Fruit fly (Drosophila melanogaster) Kc167 (cell line): Measurements from ENCODE around the gene Als2.

ENCODE experiments used
- Myc ChIP-seq: fragments of >200 bp; optimal IDR thresholded peaks from 2 replicates; lab custom pipeline; 2017; ENCODE audit warnings: missing external identifiers
- Sin3A ChIP-seq: fragments of >200 bp; optimal IDR thresholded peaks from 2 replicates; lab custom pipeline; 2018; ENCODE audit warnings: missing external identifiers
- h ChIP-seq: fragments of >200 bp; optimal IDR thresholded peaks from 3 replicates; lab custom pipeline; 2018; ENCODE audit warnings: missing external identifiers
- insv ChIP-seq: fragments of >200 bp; optimal IDR thresholded peaks from 3 replicates; lab custom pipeline; 2018; ENCODE audit warnings: missing external identifiers
- psq ChIP-seq: fragments of >200 bp; optimal IDR thresholded peaks from 2 replicates; lab custom pipeline; 2017; ENCODE audit warnings: missing external identifiers
- ttk ChIP-seq: sonication (Bioruptor generic); optimal IDR thresholded peaks from 2 replicates; lab custom pipeline; 2017; ENCODE audit warnings: missing external identifiers

Als2 gene

dm6 chr3L:21679687-21680086 lies at the start of gene Als2, which contains the start of gene CG11248:
TSS of gene Als2 (minus strand) at chr3L:21679755.
TSS of gene CG11248 (plus strand) at chr3L:21680050.
- TF ChIP-seq psq (no peak), ttk (lab: Kevin White, UChicago) (no peak), insv (lab: Kevin White, UChicago) (no peak), Myc (lab: Kevin White, UChicago) (no peak), h (lab: Kevin White, UChicago) (no peak), Sin3A (lab: Kevin White, UChicago) (no peak)

DNA sequence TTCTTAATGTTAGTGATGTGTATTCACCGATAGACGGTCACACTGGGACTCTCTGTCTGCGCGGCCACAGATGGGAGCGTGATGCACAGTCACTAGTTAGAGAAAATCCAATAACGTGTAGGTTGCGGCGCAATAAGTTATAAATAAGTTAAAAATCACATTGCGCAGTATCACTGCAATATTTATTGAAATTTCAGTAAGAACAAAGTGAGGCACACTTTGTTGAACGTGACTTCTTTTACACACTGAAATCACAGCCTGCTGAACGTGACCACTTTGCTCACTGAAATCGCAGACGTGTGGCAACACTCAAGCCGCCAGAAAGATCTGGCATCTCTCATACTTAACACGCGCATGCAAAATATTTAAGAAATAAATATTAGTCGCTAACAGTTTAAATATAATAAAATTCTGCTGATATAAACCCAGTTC lies 49.1 kb upstream of the Als2 start, which contains the start of the genes CG11247 and Polr2H:
TSS of gene CG11247 (minus strand) at position 191 of the 432 bp plus-strand sequence.
TSS of gene Polr2H (plus strand) at position 317 of the 432 bp plus-strand sequence.
- no peak for TF ChIP-seq psq
- no peak for TF ChIP-seq Sin3A (lab: Kevin White, UChicago)
- no peak for TF ChIP-seq Myc (lab: Kevin White, UChicago)
- no peak for TF ChIP-seq ttk (lab: Kevin White, UChicago)
- no peak for TF ChIP-seq insv (lab: Kevin White, UChicago)
- no peak for TF ChIP-seq h (lab: Kevin White, UChicago)

DNA sequence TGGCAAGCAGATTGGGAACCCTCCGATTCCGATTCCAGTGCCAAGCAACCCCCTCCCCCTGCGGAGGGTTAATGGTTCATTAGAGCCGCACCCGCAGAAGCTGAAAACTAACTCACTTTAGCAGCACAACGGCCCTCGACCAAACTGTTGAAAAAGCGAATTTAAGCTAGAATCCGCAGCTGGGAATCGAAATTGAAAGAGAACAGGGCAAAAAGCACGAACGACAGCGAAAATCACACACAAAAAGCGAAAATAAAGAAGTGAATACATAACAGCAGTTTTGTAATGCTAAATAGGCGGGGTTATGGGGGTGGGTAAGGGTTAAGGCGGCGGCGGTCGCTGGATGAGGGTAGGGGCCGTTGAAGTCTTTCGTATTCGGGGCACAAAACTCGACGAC lies 48.2 kb upstream of the Als2 start:
- TF ChIP-seq h (lab: Kevin White, UChicago) (no peak), insv (lab: Kevin White, UChicago) (no peak)

dm6 chr3L:21727013-21727727 lies 47.6 kb upstream of the Als2 start:
- no peak for TF ChIP-seq insv (lab: Kevin White, UChicago)
- TF ChIP-seq psq = no peak
- no peak for TF ChIP-seq ttk (lab: Kevin White, UChicago)
- TF ChIP-seq Sin3A (lab: Kevin White, UChicago) = no peak
- no peak for TF ChIP-seq h (lab: Kevin White, UChicago)

- no peak for TF ChIP-seq ttk (lab: Kevin White, UChicago)
- TF ChIP-seq Myc (lab: Kevin White, UChicago) = no peak
- no peak for TF ChIP-seq psq
- no peak for TF ChIP-seq insv (lab: Kevin White, UChicago)
- TF ChIP-seq Sin3A (lab: Kevin White, UChicago) = no peak
- no peak for TF ChIP-seq h (lab: Kevin White, UChicago)
These were observed 41.3 kb upstream of the Als2 start for dm6 chr3L:21720869-21721268.

- no peak for TF ChIP-seq Sin3A (lab: Kevin White, UChicago)
- TF ChIP-seq ttk (lab: Kevin White, UChicago) = no peak
These were observed 38.7 kb upstream of the Als2 start for dm6 chr3L:21718233-21718632.

DNA sequence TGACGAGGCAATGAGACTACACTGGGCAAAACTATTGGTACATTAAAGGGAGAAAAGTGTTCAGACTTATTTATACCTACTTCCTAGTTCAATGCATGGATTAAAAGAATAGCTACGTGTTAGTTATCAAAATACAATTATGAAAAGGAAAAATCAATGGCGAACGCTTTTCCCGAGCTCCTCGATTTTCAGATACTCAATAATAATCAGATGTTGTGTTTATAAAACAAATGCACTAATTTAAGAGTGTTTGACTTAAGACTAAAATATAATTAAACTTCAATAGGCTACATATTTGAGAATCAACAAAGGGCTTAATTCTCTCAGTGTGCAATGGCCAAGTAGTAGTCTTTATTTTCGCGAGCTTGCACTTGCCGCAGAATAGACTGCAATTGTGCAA lies 36.4 kb upstream of the Als2 start:
- TF ChIP-seq Sin3A (lab: Kevin White, UChicago) (no peak), ttk (lab: Kevin White, UChicago) (no peak), Myc (lab: Kevin White, UChicago) (no peak), insv (lab: Kevin White, UChicago) (no peak), h (lab: Kevin White, UChicago) (no peak), psq (no peak)

dm6 chr3L:21709785-21710591 lies 30.4 kb upstream of the Als2 start:
- TF ChIP-seq ttk (lab: Kevin White, UChicago) (no peak), psq (no peak), insv (lab: Kevin White, UChicago) (no peak), h (lab: Kevin White, UChicago) (no peak), Myc (lab: Kevin White, UChicago) (no peak), Sin3A (lab: Kevin White, UChicago) (no peak)

DNA sequence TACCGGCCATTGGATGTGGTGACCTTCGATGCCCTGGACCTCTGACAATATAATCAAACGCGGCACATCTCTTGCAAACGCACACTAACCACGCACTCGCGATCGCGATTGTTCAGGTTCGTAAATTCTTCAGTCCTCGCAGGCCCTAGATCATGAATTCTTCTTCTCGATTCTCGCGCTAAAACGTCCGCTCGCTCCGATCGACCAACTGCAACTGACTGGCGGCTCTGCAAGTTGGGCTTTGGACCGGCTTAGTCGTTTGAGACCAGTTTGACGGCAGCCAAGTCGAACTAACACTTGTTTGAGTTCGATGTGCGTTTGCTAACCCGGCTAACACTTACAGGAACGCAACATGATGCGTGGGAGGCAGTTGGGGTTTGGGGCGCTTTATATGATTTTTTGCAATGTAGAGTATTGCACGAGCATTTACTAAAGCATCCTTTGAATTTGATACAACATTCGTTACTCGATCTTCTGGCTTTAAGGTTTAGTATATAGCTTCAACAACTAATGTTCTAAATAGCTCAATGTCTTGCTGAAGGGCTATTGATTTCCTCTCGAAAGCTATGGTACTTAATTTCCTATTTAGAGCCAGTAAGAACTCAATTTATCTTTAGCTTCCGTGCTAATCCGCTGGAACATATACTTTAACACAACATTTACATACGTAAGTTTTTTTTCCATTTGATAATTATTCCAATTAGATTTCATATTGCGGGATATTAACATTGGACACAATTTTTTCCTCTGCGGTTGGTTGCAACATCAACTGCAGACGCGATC lies 26.8 kb upstream of the Als2 start, which contains the start of gene CG32447:
TSS of gene CG32447 (minus strand) at position 222 of the 783 bp plus-strand sequence.
- TF ChIP-seq psq (no peak), Myc (lab: Kevin White, UChicago) (no peak), ttk (lab: Kevin White, UChicago) (no peak)

DNA sequence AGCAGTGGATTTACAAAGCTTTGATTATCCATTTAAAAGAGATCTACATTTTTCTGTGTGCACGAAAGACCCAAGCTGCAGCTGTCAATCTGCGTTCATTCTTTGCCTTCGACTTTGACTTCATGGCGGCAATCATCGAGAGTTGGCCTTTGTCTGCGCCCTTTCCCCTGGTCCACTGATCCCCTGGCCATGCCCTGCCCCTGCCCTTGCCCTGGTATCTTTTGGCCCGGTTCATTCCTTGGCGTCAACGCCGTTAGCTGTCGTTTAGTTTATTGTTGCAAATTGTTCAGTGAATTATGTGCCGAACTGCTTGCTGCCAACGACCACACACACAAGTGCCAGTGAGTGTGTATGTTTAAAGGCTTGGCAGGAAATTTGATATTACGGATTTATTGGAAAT lies 21.4 kb upstream of the Als2 start:
- TF ChIP-seq psq = no peak
- no peak for TF ChIP-seq ttk (lab: Kevin White, UChicago)
- no peak for TF ChIP-seq Sin3A (lab: Kevin White, UChicago)
- no peak for TF ChIP-seq insv (lab: Kevin White, UChicago)
- no peak for TF ChIP-seq h (lab: Kevin White, UChicago)
- no peak for TF ChIP-seq Myc (lab: Kevin White, UChicago)

DNA sequence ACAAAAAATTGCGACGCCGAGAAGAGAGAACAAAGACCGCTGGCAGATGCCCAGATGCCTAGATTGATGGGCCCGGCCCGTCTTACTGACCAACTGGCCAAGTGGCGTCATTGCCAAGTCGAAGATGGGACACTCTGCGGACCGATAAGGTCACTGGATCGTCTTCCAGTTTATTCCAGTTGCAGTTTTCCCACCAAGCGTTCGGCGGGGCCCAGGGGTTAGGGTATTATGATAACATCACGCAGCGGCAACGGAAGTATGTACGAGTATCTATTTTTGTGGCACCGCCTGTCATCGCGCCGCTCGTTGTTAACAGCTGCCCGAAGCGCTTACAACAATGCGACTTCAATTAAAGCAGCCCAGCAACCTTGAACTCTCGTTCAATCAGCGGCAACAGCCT lies 20.5 kb upstream of the Als2 start:
- TF ChIP-seq Sin3A (lab: Kevin White, UChicago) = no peak
- no peak for TF ChIP-seq ttk (lab: Kevin White, UChicago)
- no peak for TF ChIP-seq insv (lab: Kevin White, UChicago)
- no peak for TF ChIP-seq h (lab: Kevin White, UChicago)
- TF ChIP-seq Myc (lab: Kevin White, UChicago) = no peak
- no peak for TF ChIP-seq psq
